Worm (Caenorhabditis elegans) whole organism, young adult: Measurements from ENCODE around the gene W04G3.12.

Experiments
- egl-18 ChIP-seq: fragments of 200-800 bp; sonication (Bioruptor generic); IDR thresholded peaks from 2 replicates; pipeline ENCODE4 v1.3.6; 2022; ENCODE audit warnings: missing genetic modification reagents, missing genetic modification characterization, missing compliant biosample characterization
- nhr-80 ChIP-seq: sonication (generic microtip); optimal IDR thresholded peaks from 2 replicates; lab custom pipeline; 2016; ENCODE audit warnings: missing genetic modification characterization, missing compliant biosample characterization
- unc-62 ChIP-seq: fragments of 150-350 bp; optimal IDR thresholded peaks from 2 replicates; lab custom pipeline; 2014; ENCODE audit warnings: missing biosample characterization, missing genetic modification reagents, missing genetic modification characterization

DNA sequence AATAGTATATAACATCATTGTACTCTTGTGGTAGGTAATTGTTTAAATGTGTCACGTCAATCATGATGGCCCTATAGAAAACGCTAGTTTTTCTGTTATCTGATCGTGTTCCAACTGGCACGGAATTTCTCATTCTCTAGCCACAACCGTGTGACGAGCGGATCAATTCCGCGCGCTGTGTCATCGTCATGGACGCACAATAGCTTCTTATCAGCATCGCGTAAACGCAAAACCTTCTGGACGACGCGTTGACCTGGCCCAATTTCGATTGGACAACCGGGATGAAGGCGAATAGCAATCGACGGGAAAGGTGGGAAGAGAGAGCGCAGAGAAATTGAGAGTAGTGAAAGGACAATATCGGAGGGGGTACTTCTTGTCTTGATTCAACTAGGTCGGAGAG lies 19.6 kb downstream of the W04G3.12 start, which contains the start of gene lpr-3:
- TF ChIP-seq egl-18 (GFP tag; lab: Robert Waterston, UW) (no peak), nhr-80 (no peak), unc-62 (GFP tag; lab: Kevin White, UChicago) (no peak)
